Worm (Caenorhabditis elegans) whole organism, L1 larva: ENCODE measurements around the gene fil-2.
A peak's percentile ranks its signal among the peaks of the same experiment; 100 is the strongest.

Experiments
- C16A3.4 ChIP-seq: fragments of 150-350 bp; optimal IDR thresholded peaks from 2 replicates; lab custom pipeline; 2014; ENCODE audit warnings: missing biosample characterization, missing genetic modification characterization
- C34B4.2 ChIP-seq: sonication (generic microtip); optimal IDR thresholded peaks from 2 replicates; lab custom pipeline; 2017; ENCODE audit warnings: mild to moderate bottlenecking, missing genetic modification characterization, missing compliant biosample characterization
- Y116A8C.19 ChIP-seq: sonication (generic microtip); optimal IDR thresholded peaks from 2 replicates; lab custom pipeline; 2016; ENCODE audit warnings: missing compliant biosample characterization, missing genetic modification characterization, borderline replicate concordance
- aha-1 ChIP-seq: fragments of 150-350 bp; optimal IDR thresholded peaks from 2 replicates; lab custom pipeline; 2014; ENCODE audit warnings: missing biosample characterization, missing genetic modification characterization
- ama-1 ChIP-seq: fragments of 150-350 bp; optimal IDR thresholded peaks from 2 replicates; lab custom pipeline; 2014
- ceh-63 ChIP-seq: fragments of 200-800 bp; sonication (Bioruptor generic); optimal IDR thresholded peaks from 2 replicates; lab custom pipeline; 2018; ENCODE audit warnings: mild to moderate bottlenecking, missing genetic modification characterization, missing compliant biosample characterization
- ceh-8 ChIP-seq: fragments of 200-800 bp; sonication (Bioruptor generic); optimal IDR thresholded peaks from 2 replicates; lab custom pipeline; 2018; ENCODE audit warnings: mild to moderate bottlenecking, missing genetic modification characterization, moderate library complexity, missing compliant biosample characterization
- ceh-90 ChIP-seq: sonication (generic microtip); optimal IDR thresholded peaks from 2 replicates; lab custom pipeline; 2016; ENCODE audit warnings: missing genetic modification characterization, missing compliant biosample characterization
- efl-1 ChIP-seq, 4 experiments: fragments of 150-350 bp; optimal IDR thresholded peaks in 3 of 4; peaks in 1 of 4; 1 replicate in 1 of 4; 2 replicates in 3 of 4; lab custom pipeline; 2014; ENCODE audit warnings: missing biosample characterization in 2 of 4, missing genetic modification characterization in 2 of 4, missing genetic modification reagents in 2 of 4
- efl-3 ChIP-seq: fragments of 200-800 bp; sonication (Bioruptor generic); optimal IDR thresholded peaks from 2 replicates; lab custom pipeline; 2018; ENCODE audit warnings: mild to moderate bottlenecking, missing genetic modification characterization, missing compliant biosample characterization
- egl-13 ChIP-seq: sonication (generic microtip); optimal IDR thresholded peaks from 2 replicates; lab custom pipeline; 2016; ENCODE audit warnings: missing genotype, missing genetic modification reagents, missing genetic modification characterization, missing compliant biosample characterization
- elt-2 ChIP-seq: sonication (generic microtip); optimal IDR thresholded peaks from 2 replicates; lab custom pipeline; 2016; ENCODE audit warnings: missing genetic modification characterization, mild to moderate bottlenecking, inconsistent platforms, missing compliant biosample characterization, missing genetic modification reagents
- elt-3 ChIP-seq, 6 experiments: fragments of 150-350 bp in 1 of 6; sonication (generic microtip); optimal IDR thresholded peaks; 2 replicates each; lab custom pipeline; 2017 to 2018; ENCODE audit warnings: missing biosample characterization in 6 of 6, missing genetic modification characterization in 6 of 6, inconsistent platforms in 1 of 6
- fkh-8 ChIP-seq: sonication (generic microtip); optimal IDR thresholded peaks from 2 replicates; lab custom pipeline; 2016; ENCODE audit warnings: mild to moderate bottlenecking, missing genetic modification characterization, missing compliant biosample characterization
- grh-1 ChIP-seq: fragments of 200-800 bp; sonication (Bioruptor generic); IDR thresholded peaks from 2 replicates; pipeline ENCODE4 v1.3.6; 2022; ENCODE audit warnings: missing genetic modification reagents, missing genetic modification characterization, missing compliant biosample characterization
- hlh-4 ChIP-seq: sonication (generic microtip); optimal IDR thresholded peaks from 2 replicates; lab custom pipeline; 2016; ENCODE audit warnings: mild to moderate bottlenecking, missing genetic modification characterization, missing compliant biosample characterization
- hpl-2 ChIP-seq: fragments of 150-350 bp; optimal IDR thresholded peaks from 2 replicates; lab custom pipeline; 2014; ENCODE audit warnings: missing biosample characterization, missing genetic modification reagents, missing genetic modification characterization
- isw-1 ChIP-seq: fragments of 200-800 bp; sonication (Bioruptor generic); IDR thresholded peaks from 2 replicates; pipeline ENCODE4 v1.3.6; 2022; ENCODE audit warnings: missing genetic modification characterization, missing compliant biosample characterization
- jun-1 ChIP-seq: fragments of 150-350 bp; optimal IDR thresholded peaks from 2 replicates; lab custom pipeline; 2014; ENCODE audit warnings: missing biosample characterization, missing genetic modification reagents, missing genetic modification characterization
- lin-13 ChIP-seq: fragments of 150-350 bp; optimal IDR thresholded peaks from 2 replicates; lab custom pipeline; 2014; ENCODE audit warnings: missing biosample characterization, missing genetic modification reagents, missing genetic modification characterization
- lin-14 ChIP-seq: fragments of 200-800 bp; sonication (Bioruptor generic); optimal IDR thresholded peaks from 2 replicates; lab custom pipeline; 2018; ENCODE audit warnings: mild to moderate bottlenecking, missing genetic modification characterization, moderate library complexity, missing compliant biosample characterization
- lin-15B ChIP-seq: fragments of 150-350 bp; sonication (generic microtip); optimal IDR thresholded peaks from 3 replicates; lab custom pipeline; 2014; ENCODE audit warnings: missing biosample characterization, missing genetic modification characterization
- lin-35 ChIP-seq, 2 experiments: fragments of 150-350 bp; optimal IDR thresholded peaks; 2 replicates each; lab custom pipeline; 2014; ENCODE audit warnings: missing biosample characterization in 2 of 2, missing genetic modification characterization in 2 of 2, missing genetic modification reagents in 2 of 2
- lin-39 ChIP-seq: fragments of 150-350 bp; optimal IDR thresholded peaks from 2 replicates; lab custom pipeline; 2014; ENCODE audit warnings: missing biosample characterization, missing genetic modification reagents, missing genetic modification characterization
- lsy-2 ChIP-seq, 2 experiments: fragments of 150-350 bp; optimal IDR thresholded peaks; 2 replicates each; lab custom pipeline; 2014; ENCODE audit warnings: missing biosample characterization in 2 of 2, missing genetic modification characterization in 2 of 2
- mdl-1 ChIP-seq, 2 experiments: fragments of 150-350 bp; optimal IDR thresholded peaks; 2 replicates each; lab custom pipeline; 2014 to 2017; ENCODE audit warnings: missing biosample characterization in 2 of 2, missing genetic modification characterization in 2 of 2, inconsistent platforms in 1 of 2
- nhr-12 ChIP-seq: sonication (generic microtip); optimal IDR thresholded peaks from 2 replicates; lab custom pipeline; 2017; ENCODE audit warnings: missing biosample characterization, missing genetic modification characterization
- nhr-19 ChIP-seq: fragments of 200-800 bp; sonication (Bioruptor generic); conservative IDR thresholded peaks from 2 replicates; pipeline ENCODE4 v1.3.6; 2022; ENCODE audit warnings: missing genetic modification characterization, missing compliant biosample characterization
- nhr-20 ChIP-seq: sonication (generic microtip); optimal IDR thresholded peaks from 2 replicates; lab custom pipeline; 2016; ENCODE audit warnings: mild to moderate bottlenecking, missing genetic modification characterization, missing compliant biosample characterization
- nhr-47 ChIP-seq: sonication (generic microtip); optimal IDR thresholded peaks from 2 replicates; lab custom pipeline; 2016; ENCODE audit warnings: mild to moderate bottlenecking, missing genetic modification characterization, moderate library complexity, missing compliant biosample characterization
- nhr-71 ChIP-seq: sonication (generic microtip); optimal IDR thresholded peaks from 2 replicates; lab custom pipeline; 2016; ENCODE audit warnings: mild to moderate bottlenecking, missing genetic modification characterization, moderate library complexity, missing compliant biosample characterization
- nhr-84 ChIP-seq: sonication (generic microtip); optimal IDR thresholded peaks from 2 replicates; lab custom pipeline; 2017; ENCODE audit warnings: missing biosample characterization, missing genetic modification characterization
- nhr-85 ChIP-seq: sonication (generic microtip); peaks from one replicate; lab custom pipeline; 2016; ENCODE audit warnings: missing genetic modification characterization, inconsistent platforms, missing compliant biosample characterization
- nhr-90 ChIP-seq: sonication (generic microtip); optimal IDR thresholded peaks from 2 replicates; lab custom pipeline; 2016; ENCODE audit warnings: mild to moderate bottlenecking, missing genetic modification characterization, missing compliant biosample characterization; ENCODE audit not compliant: poor library complexity
- pag-3 ChIP-seq: sonication (generic microtip); optimal IDR thresholded peaks from 2 replicates; lab custom pipeline; 2017; ENCODE audit warnings: missing genetic modification characterization, mild to moderate bottlenecking, missing compliant biosample characterization, antibody characterized with exemption, borderline replicate concordance; ENCODE audit not compliant: insufficient read depth
- pax-3 ChIP-seq: fragments of 200-800 bp; sonication (Bioruptor generic); optimal IDR thresholded peaks from 2 replicates; lab custom pipeline; 2018; ENCODE audit warnings: mild to moderate bottlenecking, missing genetic modification characterization, moderate library complexity, missing compliant biosample characterization
- pqm-1 ChIP-seq: sonication (generic microtip); optimal IDR thresholded peaks from 3 replicates; lab custom pipeline; 2017; ENCODE audit warnings: missing biosample characterization, missing genetic modification characterization
- rnt-1 ChIP-seq: sonication (generic microtip); optimal IDR thresholded peaks from 2 replicates; lab custom pipeline; 2016; ENCODE audit warnings: mild to moderate bottlenecking, missing genetic modification characterization, moderate library complexity, missing compliant biosample characterization
- snu-23 ChIP-seq: sonication (generic microtip); optimal IDR thresholded peaks from 2 replicates; lab custom pipeline; 2016; ENCODE audit warnings: missing genetic modification characterization, missing compliant biosample characterization
- sup-37 ChIP-seq: fragments of 200-800 bp; sonication (Bioruptor generic); optimal IDR thresholded peaks from 2 replicates; lab custom pipeline; 2018; ENCODE audit warnings: mild to moderate bottlenecking, missing genetic modification characterization, missing compliant biosample characterization
- tlp-1 ChIP-seq: fragments of 150-350 bp; optimal IDR thresholded peaks from 2 replicates; lab custom pipeline; 2014; ENCODE audit warnings: missing biosample characterization, missing genetic modification characterization
- vab-15 ChIP-seq: sonication (generic microtip); optimal IDR thresholded peaks from 2 replicates; lab custom pipeline; 2017; ENCODE audit warnings: missing genotype, mild to moderate bottlenecking, missing genetic modification characterization, missing compliant biosample characterization
- xbp-1 ChIP-seq: sonication (generic microtip); optimal IDR thresholded peaks from 2 replicates; lab custom pipeline; 2016; ENCODE audit warnings: missing genetic modification characterization, missing compliant biosample characterization
- zag-1 ChIP-seq: fragments of 150-350 bp; optimal IDR thresholded peaks from 2 replicates; lab custom pipeline; 2014; ENCODE audit warnings: missing biosample characterization, missing genetic modification characterization
- zip-4 ChIP-seq: fragments of 200-800 bp; sonication (Bioruptor generic); optimal IDR thresholded peaks from 2 replicates; lab custom pipeline; 2018; ENCODE audit warnings: mild to moderate bottlenecking, missing genetic modification characterization, moderate library complexity, missing compliant biosample characterization
- ztf-11 ChIP-seq, 2 experiments: sonication (generic microtip); optimal IDR thresholded peaks; 2 replicates each; lab custom pipeline; 2016 to 2017; ENCODE audit warnings: missing genetic modification characterization in 2 of 2, missing biosample characterization in 1 of 2, missing compliant biosample characterization in 1 of 2
- ztf-4 ChIP-seq: fragments of 150-350 bp; optimal IDR thresholded peaks from 2 replicates; lab custom pipeline; 2014; ENCODE audit warnings: missing biosample characterization, missing genetic modification characterization

The fil-2 gene

DNA sequence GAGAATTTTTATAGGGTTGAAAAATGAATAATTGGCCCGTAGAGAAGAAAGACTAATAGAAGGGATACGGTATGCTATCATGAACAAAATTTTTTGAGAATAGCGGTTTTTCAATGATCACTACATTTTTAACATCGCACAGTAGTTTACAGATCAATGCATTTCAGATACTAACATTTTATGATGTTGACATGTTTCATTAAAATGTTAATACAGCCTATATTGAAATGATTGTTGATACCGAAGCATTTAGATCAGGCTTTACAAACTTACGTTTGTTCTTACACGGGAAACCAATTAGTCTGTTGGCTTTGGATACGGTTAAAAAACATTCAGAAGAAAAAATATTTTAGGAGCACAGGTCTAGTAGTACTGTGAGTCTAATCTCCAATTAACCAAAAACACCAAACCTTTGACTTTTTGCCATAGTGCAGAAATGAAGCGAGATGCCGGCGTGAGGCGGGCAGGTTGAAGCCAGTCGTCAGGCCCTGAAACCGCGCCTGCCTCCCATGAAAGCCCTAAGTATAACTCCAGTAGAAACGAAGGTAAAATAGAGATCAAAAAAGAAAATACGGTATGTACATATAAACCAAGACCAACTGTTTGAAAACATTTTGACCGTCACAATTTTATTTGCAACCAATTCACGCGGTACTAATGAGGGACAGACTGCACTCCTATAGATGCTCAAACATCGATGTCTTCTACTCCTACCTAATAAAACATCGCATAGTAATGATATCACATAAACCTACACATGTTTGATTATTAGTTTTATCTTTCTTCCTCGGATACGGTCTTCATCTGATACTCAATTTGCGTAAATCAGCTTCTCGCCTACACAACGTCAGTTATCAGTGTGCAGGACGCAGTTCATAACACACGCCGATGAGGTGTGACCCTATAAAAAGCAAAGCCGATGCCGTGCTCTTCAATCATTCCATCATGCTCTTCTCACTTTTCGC, at the start of gene fil-2:
Gene fil-2 (plus strand): TSS at position 915 of the 965 bp plus-strand sequence.
- peak; percentile 27 for TF ChIP-seq nhr-71 (tag; lab: Kevin White, UChicago)
- TF ChIP-seq grh-1, result no peak
- TF ChIP-seq lin-35 (GFP tag; optimal IDR thresholded peaks at IDR 0.05; lab: Kevin White, UChicago), result peak in 1 of 2 experiments; percentile 40
- peak; percentile 14 for TF ChIP-seq nhr-47 (tag; lab: Kevin White, UChicago)
- TF ChIP-seq lsy-2 (tag; optimal IDR thresholded peaks at IDR 0.05; lab: Kevin White, UChicago), result peak in 1 of 2 experiments; percentile 44
- peak; percentile 40 for TF ChIP-seq nhr-85 (tag; lab: Kevin White, UChicago)
- TF ChIP-seq efl-1 (optimal IDR thresholded peaks at IDR 0.05; lab: Kevin White, UChicago), result no peak
- TF ChIP-seq efl-1 (GFP tag; optimal IDR thresholded peaks at IDR 0.05 in 1 of 2; lab: Kevin White, UChicago), result peak in 1 of 2 experiments; percentile 88
- TF ChIP-seq nhr-20, result peak; percentile 52
- peak; percentile 21 for TF ChIP-seq elt-2
- no peak for TF ChIP-seq jun-1 (tag; lab: Kevin White, UChicago)
- TF ChIP-seq nhr-90 (tag; lab: Kevin White, UChicago), result peak; percentile 66
- peak; percentile 84 for TF ChIP-seq ama-1 (lab: Kevin White, UChicago)
- no peak for TF ChIP-seq ztf-4 (tag; lab: Kevin White, UChicago)
- 0 out of 2 replicates have a peak, but pooled peaks have one; percentile 8 for TF ChIP-seq nhr-19 (GFP tag; lab: Robert Waterston, UW)

DNA sequence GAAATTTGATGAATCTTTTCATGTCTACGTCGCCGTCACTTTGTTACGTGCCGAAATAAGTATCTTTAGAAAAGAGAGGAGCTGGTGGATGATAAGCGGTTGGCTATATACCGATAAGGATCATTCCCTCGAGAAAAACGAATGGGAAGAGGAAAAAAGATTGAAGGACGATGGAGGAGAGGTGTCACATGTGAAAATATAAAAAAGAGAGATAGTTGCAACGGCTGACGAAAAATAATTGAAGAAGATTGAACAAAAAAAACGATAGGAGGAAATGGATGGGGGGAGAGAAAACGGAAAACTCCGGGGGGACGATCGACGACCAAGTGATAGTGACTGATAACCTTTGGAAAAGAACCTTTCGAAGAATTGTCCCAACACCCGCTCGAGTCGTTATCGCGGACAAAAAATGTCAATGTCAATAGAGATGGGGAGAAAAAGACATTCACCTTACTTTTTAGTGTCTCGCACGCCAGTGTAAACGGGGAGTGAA, 49.3 kb upstream of the fil-2 start:
- TF ChIP-seq lin-13 (GFP tag; lab: Kevin White, UChicago), result peak; percentile 29
- no peak for TF ChIP-seq aha-1 (tag; lab: Kevin White, UChicago)
- TF ChIP-seq mdl-1 (tag; optimal IDR thresholded peaks at IDR 0.05; lab: Kevin White, UChicago), result peak in 1 of 2 experiments; percentile 67
- TF ChIP-seq nhr-84 (tag; lab: Kevin White, UChicago), result no peak
- no peak for TF ChIP-seq egl-13 (tag; lab: Kevin White, UChicago)
- no peak for TF ChIP-seq lin-39 (tag; lab: Kevin White, UChicago)
- peak; percentile 80 for TF ChIP-seq nhr-90 (tag; lab: Kevin White, UChicago)
- no peak for TF ChIP-seq Y116A8C.19 (tag; lab: Kevin White, UChicago)
- no peak for TF ChIP-seq pax-3 (tag; lab: Kevin White, UChicago)
- TF ChIP-seq nhr-85 (tag; lab: Kevin White, UChicago), result peak; percentile 97
- no peak for TF ChIP-seq hlh-4 (tag; lab: Kevin White, UChicago)
- TF ChIP-seq ceh-8 (GFP tag; lab: Kevin White, UChicago), result no peak
- TF ChIP-seq isw-1 (GFP tag; lab: Robert Waterston, UW), result no peak
- TF ChIP-seq ama-1 (lab: Kevin White, UChicago), result peak; percentile 43
- TF ChIP-seq lin-35 (GFP tag; optimal IDR thresholded peaks at IDR 0.05; lab: Kevin White, UChicago), result peak; percentile 56 to 66
- TF ChIP-seq pag-3 (tag; lab: Kevin White, UChicago), result peak; percentile 58
- no peak for TF ChIP-seq ceh-90 (tag; lab: Kevin White, UChicago)
- TF ChIP-seq lin-15B (tag; lab: Kevin White, UChicago), result no peak
- TF ChIP-seq nhr-12 (tag; lab: Kevin White, UChicago), result no peak
- TF ChIP-seq zag-1 (tag; lab: Kevin White, UChicago), result no peak
- TF ChIP-seq vab-15 (tag; lab: Kevin White, UChicago), result peak; percentile 29
- TF ChIP-seq zip-4 (GFP tag; lab: Kevin White, UChicago), result peak; percentile 23
- TF ChIP-seq pqm-1 (tag; lab: Kevin White, UChicago), result peak; percentile 44
- peak; percentile 94 for TF ChIP-seq lin-14 (GFP tag; lab: Kevin White, UChicago)
- no peak for TF ChIP-seq sup-37 (GFP tag; lab: Kevin White, UChicago)
- peak; percentile 72 for TF ChIP-seq hpl-2 (GFP tag; lab: Kevin White, UChicago)
- peak in 4 of 6 experiments; percentile 86 to 98 (median 92) for TF ChIP-seq elt-3 (tag; optimal IDR thresholded peaks at IDR 0.05; lab: Kevin White, UChicago)
- no peak for TF ChIP-seq ceh-63
- no peak for TF ChIP-seq fkh-8 (tag; lab: Kevin White, UChicago)
- TF ChIP-seq C16A3.4 (tag; lab: Kevin White, UChicago), result peak; percentile 58
- TF ChIP-seq tlp-1 (tag; lab: Kevin White, UChicago), result peak; percentile 72
- TF ChIP-seq ztf-11 (tag; optimal IDR thresholded peaks at IDR 0.05; lab: Kevin White, UChicago), result no peak
- TF ChIP-seq rnt-1 (tag; lab: Kevin White, UChicago), result peak; percentile 67
- TF ChIP-seq snu-23 (GFP tag; lab: Kevin White, UChicago), result peak; percentile 89
- no peak for TF ChIP-seq efl-3
- TF ChIP-seq xbp-1 (tag; lab: Kevin White, UChicago), result peak; percentile 59
- no peak for TF ChIP-seq C34B4.2
